Worm (Caenorhabditis elegans) whole organism, mixed stage, embryonic: ENCODE data around the gene C26B9.7.

Source experiments
- M03D4.4 ChIP-seq: sonication (generic microtip); optimal IDR thresholded peaks from 2 replicates; lab custom pipeline; 2017; ENCODE audit warnings: mild to moderate bottlenecking, missing genetic modification characterization, missing compliant biosample characterization
- bed-3 ChIP-seq: fragments of 200-800 bp; sonication (Bioruptor generic); optimal IDR thresholded peaks from 3 replicates; lab custom pipeline; 2018; ENCODE audit warnings: mild to moderate bottlenecking, missing genetic modification characterization, moderate library complexity, missing compliant biosample characterization
- blmp-1 ChIP-seq: fragments of 150-350 bp; optimal IDR thresholded peaks from 2 replicates; lab custom pipeline; 2014; ENCODE audit warnings: missing biosample characterization, missing genetic modification characterization
- ceh-39 ChIP-seq: fragments of 150-350 bp; optimal IDR thresholded peaks from 2 replicates; lab custom pipeline; 2014; ENCODE audit warnings: missing biosample characterization, missing genetic modification characterization
- ceh-43 ChIP-seq: fragments of 200-800 bp; sonication (Bioruptor generic); optimal IDR thresholded peaks from 2 replicates; lab custom pipeline; 2018; ENCODE audit warnings: mild to moderate bottlenecking, missing genetic modification characterization, moderate library complexity, missing compliant biosample characterization
- ceh-83 ChIP-seq: fragments of 200-800 bp; sonication (Bioruptor generic); optimal IDR thresholded peaks from 2 replicates; lab custom pipeline; 2018; ENCODE audit warnings: mild to moderate bottlenecking, missing genetic modification characterization, missing compliant biosample characterization
- ces-1 ChIP-seq: fragments of 150-350 bp; optimal IDR thresholded peaks from 2 replicates; lab custom pipeline; 2014; ENCODE audit warnings: missing biosample characterization, missing genetic modification reagents, missing genetic modification characterization
- cnd-1 ChIP-seq: fragments of 200-800 bp; sonication (Bioruptor generic); optimal IDR thresholded peaks from 2 replicates; lab custom pipeline; 2018; ENCODE audit warnings: mild to moderate bottlenecking, missing genetic modification characterization, missing compliant biosample characterization
- elt-1 ChIP-seq: sonication (generic microtip); optimal IDR thresholded peaks from 2 replicates; lab custom pipeline; 2017; ENCODE audit warnings: missing genetic modification characterization, mild to moderate bottlenecking, missing compliant biosample characterization, antibody characterized with exemption, moderate library complexity, borderline replicate concordance; ENCODE audit not compliant: insufficient read depth
- elt-3 ChIP-seq: fragments of 150-350 bp; optimal IDR thresholded peaks from 2 replicates; lab custom pipeline; 2014; ENCODE audit warnings: missing biosample characterization, missing genetic modification characterization
- flh-1 ChIP-seq: fragments of 200-800 bp; sonication (Bioruptor generic); optimal IDR thresholded peaks from 2 replicates; lab custom pipeline; 2018; ENCODE audit warnings: mild to moderate bottlenecking, missing genetic modification characterization, moderate library complexity, missing compliant biosample characterization
- ham-2 ChIP-seq: fragments of 200-800 bp; sonication (Bioruptor generic); optimal IDR thresholded peaks from 2 replicates; lab custom pipeline; 2018; ENCODE audit warnings: mild to moderate bottlenecking, missing genetic modification characterization, missing compliant biosample characterization
- hlh-1 ChIP-seq: fragments of 150-350 bp; optimal IDR thresholded peaks from 2 replicates; lab custom pipeline; 2014; ENCODE audit warnings: missing biosample characterization, missing genetic modification reagents, missing genetic modification characterization
- lin-13 ChIP-seq: fragments of 150-350 bp; optimal IDR thresholded peaks from 2 replicates; lab custom pipeline; 2014; ENCODE audit warnings: missing biosample characterization, missing genetic modification characterization
- lin-32 ChIP-seq: fragments of 200-800 bp; sonication (Bioruptor generic); optimal IDR thresholded peaks from 2 replicates; lab custom pipeline; 2018; ENCODE audit warnings: mild to moderate bottlenecking, missing genetic modification characterization, missing compliant biosample characterization
- lsy-2 ChIP-seq: fragments of 150-350 bp; optimal IDR thresholded peaks from 2 replicates; lab custom pipeline; 2014; ENCODE audit warnings: missing biosample characterization, missing genetic modification characterization
- mep-1 ChIP-seq: fragments of 150-350 bp; optimal IDR thresholded peaks from 2 replicates; lab custom pipeline; 2017; ENCODE audit warnings: missing biosample characterization, missing genetic modification reagents, missing genetic modification characterization, inconsistent platforms
- mls-2 ChIP-seq: sonication (generic microtip); optimal IDR thresholded peaks from 2 replicates; lab custom pipeline; 2016; ENCODE audit warnings: mild to moderate bottlenecking, missing genetic modification characterization, moderate library complexity, missing compliant biosample characterization
- nhr-12 ChIP-seq: fragments of 150-350 bp; optimal IDR thresholded peaks from 2 replicates; lab custom pipeline; 2014; ENCODE audit warnings: missing biosample characterization, missing genetic modification characterization
- nhr-2 ChIP-seq: fragments of 150-350 bp; optimal IDR thresholded peaks from 2 replicates; lab custom pipeline; 2014; ENCODE audit warnings: missing biosample characterization, missing genetic modification characterization
- nhr-237 ChIP-seq: fragments of 150-350 bp; optimal IDR thresholded peaks from 2 replicates; lab custom pipeline; 2014; ENCODE audit warnings: missing biosample characterization, missing genetic modification characterization
- nhr-28 ChIP-seq: fragments of 150-350 bp; optimal IDR thresholded peaks from 2 replicates; lab custom pipeline; 2014; ENCODE audit warnings: missing biosample characterization, missing genetic modification characterization
- nhr-76 ChIP-seq: sonication (generic microtip); optimal IDR thresholded peaks from 2 replicates; lab custom pipeline; 2017; ENCODE audit warnings: missing biosample characterization, missing genetic modification characterization
- pha-4 ChIP-seq: fragments of 150-350 bp; optimal IDR thresholded peaks from 2 replicates; lab custom pipeline; 2018; ENCODE audit warnings: missing biosample characterization, missing genetic modification reagents, missing genetic modification characterization
- sem-2 ChIP-seq: fragments of 200-800 bp; sonication (Bioruptor generic); optimal IDR thresholded peaks from 2 replicates; lab custom pipeline; 2018; ENCODE audit warnings: mild to moderate bottlenecking, missing genetic modification characterization, missing compliant biosample characterization
- snpc-4 ChIP-seq: fragments of 150-350 bp; optimal IDR thresholded peaks from 2 replicates; lab custom pipeline; 2014; ENCODE audit warnings: missing biosample characterization, missing genetic modification characterization
- sptf-1 ChIP-seq: sonication (generic microtip); optimal IDR thresholded peaks from 2 replicates; lab custom pipeline; 2017; ENCODE audit warnings: mild to moderate bottlenecking, missing genetic modification characterization, moderate library complexity, missing compliant biosample characterization
- tbx-8 ChIP-seq: fragments of 200-800 bp; sonication (Bioruptor generic); optimal IDR thresholded peaks from 2 replicates; lab custom pipeline; 2018; ENCODE audit warnings: mild to moderate bottlenecking, missing genetic modification characterization, moderate library complexity, missing compliant biosample characterization
- unc-120 ChIP-seq: sonication (generic microtip); optimal IDR thresholded peaks from 2 replicates; lab custom pipeline; 2017; ENCODE audit warnings: missing genetic modification characterization, missing compliant biosample characterization; ENCODE audit not compliant: poor library complexity, severe bottlenecking
- unc-39 ChIP-seq: fragments of 150-350 bp; optimal IDR thresholded peaks from 2 replicates; lab custom pipeline; 2014; ENCODE audit warnings: missing biosample characterization, missing genetic modification characterization
- unc-62 ChIP-seq: fragments of 150-350 bp; optimal IDR thresholded peaks from 2 replicates; lab custom pipeline; 2014; ENCODE audit warnings: missing biosample characterization, missing genetic modification reagents, missing genetic modification characterization
- zip-8 ChIP-seq: fragments of 150-350 bp; optimal IDR thresholded peaks from 2 replicates; lab custom pipeline; 2014; ENCODE audit warnings: missing biosample characterization, missing genetic modification characterization

The C26B9.7 gene

DNA sequence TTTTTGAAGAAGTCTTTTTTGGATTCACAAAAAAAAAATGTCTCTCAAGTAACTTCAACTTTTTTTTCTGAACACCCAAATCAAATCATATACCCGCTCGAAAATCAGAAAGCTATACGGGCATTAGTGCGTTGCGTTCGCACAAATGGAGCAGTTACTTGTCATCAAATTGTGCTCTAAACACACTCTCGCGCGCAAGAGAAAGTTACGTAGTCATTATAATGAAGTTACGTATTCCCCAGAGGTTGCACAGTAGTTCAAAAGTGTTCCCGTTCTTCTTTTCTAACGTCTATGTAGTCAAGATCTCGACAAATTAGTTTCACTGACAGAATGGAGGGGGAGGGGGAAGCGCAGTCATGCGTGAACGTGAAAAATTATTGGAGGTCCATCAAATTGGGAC, 20.5 kb upstream of the C26B9.7 start:
- no peak for TF ChIP-seq lin-13
- no peak for TF ChIP-seq bed-3 (GFP tag; lab: Kevin White, UChicago)
- TF ChIP-seq ces-1: peak; percentile 82
- no peak for TF ChIP-seq lin-32 (GFP tag; lab: Kevin White, UChicago)
- TF ChIP-seq nhr-76 (tag; lab: Kevin White, UChicago): no peak
- no peak for TF ChIP-seq pha-4 (tag; lab: Kevin White, UChicago)

DNA sequence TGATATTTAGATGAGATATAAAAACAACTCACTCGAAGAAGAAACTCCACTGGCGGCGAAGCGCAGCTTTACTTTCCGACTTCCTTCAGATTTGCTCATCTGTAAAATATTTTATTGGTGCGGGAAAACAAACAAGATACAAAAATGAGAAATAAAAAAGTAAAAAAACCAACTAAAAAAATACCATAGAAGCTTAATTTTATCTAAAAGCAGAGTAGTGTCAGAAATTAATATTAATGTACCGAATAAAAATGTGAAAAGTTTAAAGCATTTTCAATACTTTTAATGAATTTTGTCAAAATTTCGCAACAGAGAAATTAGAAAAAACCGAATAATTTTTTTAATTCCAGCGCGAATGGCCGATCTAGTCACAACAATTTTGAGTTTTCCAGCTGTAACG, 18.8 kb upstream of the C26B9.7 start, which contains the start of gene sto-2:
sto-2 (minus strand) TSS at position 101 of the 400 bp plus-strand sequence.
- TF ChIP-seq hlh-1 (tag; lab: Kevin White, UChicago): no peak
- no peak for TF ChIP-seq sptf-1 (tag; lab: Kevin White, UChicago)
- no peak for TF ChIP-seq ham-2
- TF ChIP-seq cnd-1 (tag; lab: Kevin White, UChicago): no peak
- no peak for TF ChIP-seq ceh-83 (GFP tag; lab: Kevin White, UChicago)
- TF ChIP-seq nhr-2 (tag; lab: Kevin White, UChicago): no peak
- TF ChIP-seq elt-3 (tag; lab: Kevin White, UChicago): no peak
- no peak for TF ChIP-seq ceh-39 (tag; lab: Kevin White, UChicago)
- no peak for TF ChIP-seq nhr-237 (tag; lab: Kevin White, UChicago)
- no peak for TF ChIP-seq bed-3 (GFP tag; lab: Kevin White, UChicago)
- TF ChIP-seq elt-1: no peak
- TF ChIP-seq unc-120: no peak
- no peak for TF ChIP-seq lin-32 (GFP tag; lab: Kevin White, UChicago)
- TF ChIP-seq ces-1: no peak
- TF ChIP-seq unc-39 (tag; lab: Kevin White, UChicago): no peak
- TF ChIP-seq ceh-43 (GFP tag; lab: Kevin White, UChicago): no peak
- TF ChIP-seq sem-2 (GFP tag; lab: Kevin White, UChicago): no peak
- TF ChIP-seq unc-62: no peak
- TF ChIP-seq zip-8 (tag; lab: Kevin White, UChicago): no peak
- no peak for TF ChIP-seq nhr-28

DNA sequence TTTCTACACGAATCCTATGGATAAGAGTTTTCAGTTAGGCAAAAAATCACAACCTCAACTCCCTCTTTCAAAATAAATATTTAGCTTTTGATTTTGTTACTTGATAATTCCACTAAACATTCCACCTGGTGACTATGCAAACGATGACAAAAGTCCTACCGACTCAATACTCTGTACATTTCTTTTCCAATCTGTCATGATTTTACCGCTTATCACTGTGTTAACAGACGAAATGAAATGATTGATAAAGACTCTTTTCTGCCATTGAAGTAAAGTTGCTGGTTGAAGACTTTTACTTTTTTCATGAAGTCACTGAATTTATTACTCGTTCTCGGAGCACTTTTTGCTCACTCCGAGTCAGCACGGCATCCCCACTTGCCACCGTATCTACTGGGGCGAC, 12.9 kb upstream of the C26B9.7 start, which contains the start of gene C26B9.5:
C26B9.5 (plus strand) TSS at position 244 of the 400 bp plus-strand sequence.
- TF ChIP-seq unc-120 (no peak), elt-1 (no peak), sptf-1 (tag; lab: Kevin White, UChicago) (no peak), unc-62 (no peak), M03D4.4 (no peak), cnd-1 (tag; lab: Kevin White, UChicago) (no peak), nhr-28 (no peak), nhr-2 (tag; lab: Kevin White, UChicago) (no peak), snpc-4 (tag; lab: Kevin White, UChicago) (no peak), nhr-76 (tag; lab: Kevin White, UChicago) (no peak), tbx-8 (GFP tag; lab: Kevin White, UChicago) (no peak), blmp-1 (no peak), lin-13 (no peak), flh-1 (GFP tag; lab: Kevin White, UChicago) (no peak), lin-32 (GFP tag; lab: Kevin White, UChicago) (no peak), hlh-1 (tag; lab: Kevin White, UChicago) (no peak), zip-8 (tag; lab: Kevin White, UChicago) (no peak), mls-2 (tag; lab: Kevin White, UChicago) (no peak), unc-39 (tag; lab: Kevin White, UChicago) (no peak)

DNA sequence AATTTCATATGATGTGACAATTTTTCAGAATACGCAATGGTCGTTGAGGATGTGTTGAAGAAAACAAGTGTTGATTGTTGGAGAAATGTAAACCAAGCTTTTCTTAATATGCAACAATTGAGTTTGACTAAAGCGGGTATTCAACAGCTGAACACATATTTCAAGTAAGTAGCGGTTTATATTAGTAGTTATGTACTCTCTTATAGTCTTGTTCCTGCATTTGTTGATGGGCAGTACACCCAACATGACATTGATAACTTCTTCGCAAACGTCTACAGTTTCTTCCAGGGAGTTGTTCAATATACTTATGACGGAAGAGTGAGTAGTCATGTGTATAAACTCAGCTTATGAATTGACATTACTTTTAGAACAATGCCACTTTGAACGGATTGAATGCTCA, 11.3 kb upstream of the C26B9.7 start:
- TF ChIP-seq unc-62 (no peak), ceh-39 (tag; lab: Kevin White, UChicago) (no peak), nhr-12 (tag; lab: Kevin White, UChicago) (no peak), lin-13 (no peak), lsy-2 (no peak), tbx-8 (GFP tag; lab: Kevin White, UChicago) (no peak), pha-4 (tag; lab: Kevin White, UChicago) (no peak), flh-1 (GFP tag; lab: Kevin White, UChicago) (no peak), blmp-1 (no peak), nhr-237 (tag; lab: Kevin White, UChicago) (no peak), unc-39 (tag; lab: Kevin White, UChicago) (no peak), elt-3 (tag; lab: Kevin White, UChicago) (no peak), sptf-1 (tag; lab: Kevin White, UChicago) (no peak), snpc-4 (tag; lab: Kevin White, UChicago) (no peak), ces-1 (no peak), nhr-28 (no peak), zip-8 (tag; lab: Kevin White, UChicago) (no peak), mep-1 (tag; lab: Kevin White, UChicago) (no peak)
